Fruit fly (Drosophila melanogaster) whole organism, wandering third instar larva: ENCODE data around the gene NimB5.

Source experiments
- Abd-B ChIP-seq: fragments of >200 bp; optimal IDR thresholded peaks from 2 replicates; lab custom pipeline; 2017; ENCODE audit warnings: missing biosample characterization, missing genetic modification characterization
- CG32264 ChIP-seq: fragments of 200-800 bp; sonication (Bioruptor generic); optimal IDR thresholded peaks from 2 replicates; lab custom pipeline; 2016; ENCODE audit warnings: missing biosample characterization, missing genetic modification characterization
- CG9705 ChIP-seq: fragments of 200-800 bp; sonication (Bioruptor generic); optimal IDR thresholded peaks from 2 replicates; lab custom pipeline; 2018; ENCODE audit warnings: missing biosample characterization, mild to moderate bottlenecking, missing genetic modification characterization
- CrebA ChIP-seq: fragments of 200-800 bp; sonication (Bioruptor generic); optimal IDR thresholded peaks from 2 replicates; lab custom pipeline; 2016; ENCODE audit warnings: missing biosample characterization, mild to moderate bottlenecking, missing genetic modification characterization, borderline replicate concordance
- Dfd ChIP-seq: fragments of >200 bp; optimal IDR thresholded peaks from 2 replicates; lab custom pipeline; 2017; ENCODE audit warnings: missing biosample characterization, missing genetic modification characterization
- GATAd ChIP-seq: sonication (Bioruptor generic); optimal IDR thresholded peaks from 2 replicates; lab custom pipeline; 2016; ENCODE audit warnings: missing biosample characterization, missing genetic modification characterization
- HLH106 ChIP-seq: fragments of 200-800 bp; optimal IDR thresholded peaks from 3 replicates; lab custom pipeline; 2019; ENCODE audit warnings: missing biosample characterization, mild to moderate bottlenecking, missing genetic modification characterization, moderate library complexity
- Hnf4 ChIP-seq: fragments of 200-800 bp; sonication (Bioruptor generic); optimal IDR thresholded peaks from 2 replicates; lab custom pipeline; 2016; ENCODE audit warnings: missing biosample characterization, mild to moderate bottlenecking, missing genetic modification characterization
- Hr83 ChIP-seq: fragments of 200-300 bp; sonication (Bioruptor generic); optimal IDR thresholded peaks from 2 replicates; lab custom pipeline; 2016; ENCODE audit warnings: missing biosample characterization, mild to moderate bottlenecking, missing genetic modification characterization, moderate library complexity; ENCODE audit not compliant: poor library complexity, severe bottlenecking
- Jra ChIP-seq: sonication (Bioruptor generic); optimal IDR thresholded peaks from 2 replicates; lab custom pipeline; 2016; ENCODE audit warnings: missing biosample characterization, missing genetic modification characterization
- Myc ChIP-seq: fragments of >200 bp; optimal IDR thresholded peaks from 2 replicates; lab custom pipeline; 2017
- OdsH ChIP-seq: fragments of 200-800 bp; sonication (Bioruptor generic); optimal IDR thresholded peaks from 2 replicates; lab custom pipeline; 2016; ENCODE audit warnings: missing biosample characterization, mild to moderate bottlenecking, missing genetic modification characterization
- Rel ChIP-seq, 2 experiments: fragments of 200-800 bp; sonication (Bioruptor generic) in 1 of 2; optimal IDR thresholded peaks; 2 replicates in 1 of 2; 3 replicates in 1 of 2; lab custom pipeline; 2016 to 2019; ENCODE audit warnings: mild to moderate bottlenecking in 2 of 2, missing biosample characterization in 2 of 2, missing genetic modification characterization in 2 of 2, moderate library complexity in 1 of 2
- Sp1 ChIP-seq: fragments of 200-800 bp; sonication (Bioruptor generic); optimal IDR thresholded peaks from 3 replicates; lab custom pipeline; 2019; ENCODE audit warnings: missing biosample characterization, mild to moderate bottlenecking, missing genetic modification characterization, moderate library complexity
- Vsx2 ChIP-seq: fragments of 200-300, 225-300 bp; sonication (Bioruptor generic); optimal IDR thresholded peaks from 2 replicates; lab custom pipeline; 2018; ENCODE audit warnings: missing biosample characterization, missing genetic modification characterization; ENCODE audit not compliant: partially characterized antibody
- br ChIP-seq: fragments of 200-800 bp; sonication (Bioruptor generic); optimal IDR thresholded peaks from 2 replicates; lab custom pipeline; 2016; ENCODE audit warnings: missing biosample characterization, missing genetic modification characterization
- brk ChIP-seq: fragments of 200-800 bp; sonication (Bioruptor generic); optimal IDR thresholded peaks from 2 replicates; lab custom pipeline; 2016; ENCODE audit warnings: missing biosample characterization, mild to moderate bottlenecking, missing genetic modification characterization
- dl ChIP-seq, 2 experiments: fragments of 175-275, 200-275 bp in 1 of 2; fragments of 200-275 bp in 1 of 2; sonication (Bioruptor generic); optimal IDR thresholded peaks; lab custom pipeline; 2018; ENCODE audit warnings: mild to moderate bottlenecking in 2 of 2, missing biosample characterization in 2 of 2, missing genetic modification characterization in 2 of 2, moderate library complexity in 2 of 2; ENCODE audit not compliant: partially characterized antibody in 2 of 2, insufficient read depth in 1 of 2
- dmrt93B ChIP-seq: fragments of 200-800 bp; sonication (Bioruptor generic); optimal IDR thresholded peaks from 2 replicates; lab custom pipeline; 2018; ENCODE audit warnings: missing biosample characterization, mild to moderate bottlenecking, missing genetic modification characterization
- dsf ChIP-seq: sonication (Bioruptor generic); optimal IDR thresholded peaks from 2 replicates; lab custom pipeline; 2016; ENCODE audit warnings: missing biosample characterization, missing genetic modification characterization, borderline replicate concordance
- ey ChIP-seq: fragments of 200-800 bp; sonication (Bioruptor generic); optimal IDR thresholded peaks from 2 replicates; lab custom pipeline; 2016; ENCODE audit warnings: missing biosample characterization, missing genetic modification characterization
- foxo ChIP-seq, 2 experiments: fragments of 200-800 bp; sonication (Bioruptor generic); optimal IDR thresholded peaks; 2 replicates in 1 of 2; 3 replicates in 1 of 2; lab custom pipeline; 2016 to 2017; ENCODE audit warnings: missing biosample characterization in 2 of 2, missing genetic modification characterization in 2 of 2
- fru ChIP-seq: fragments of 200-800 bp; sonication (Bioruptor generic); optimal IDR thresholded peaks from 3 replicates; lab custom pipeline; 2016; ENCODE audit warnings: missing biosample characterization, mild to moderate bottlenecking, missing genetic modification characterization
- h ChIP-seq: fragments of 200-800 bp; sonication (Bioruptor generic); optimal IDR thresholded peaks from 3 replicates; lab custom pipeline; 2016; ENCODE audit warnings: missing biosample characterization, mild to moderate bottlenecking, missing genetic modification characterization
- jim ChIP-seq: fragments of 175-275, 200-325 bp; sonication (Bioruptor generic); optimal IDR thresholded peaks from 2 replicates; lab custom pipeline; 2016; ENCODE audit warnings: missing biosample characterization, mild to moderate bottlenecking, missing genetic modification characterization
- lola ChIP-seq: fragments of >200 bp; optimal IDR thresholded peaks from 2 replicates; lab custom pipeline; 2017; ENCODE audit warnings: missing biosample characterization, missing genetic modification characterization
- pan ChIP-seq: fragments of >200 bp; optimal IDR thresholded peaks from 2 replicates; lab custom pipeline; 2017
- psq ChIP-seq: fragments of 200-800 bp; sonication (Bioruptor generic); optimal IDR thresholded peaks from 3 replicates; lab custom pipeline; 2017; ENCODE audit warnings: missing biosample characterization, mild to moderate bottlenecking, missing genetic modification characterization, moderate library complexity
- rgr ChIP-seq: fragments of 200-800 bp; sonication (Bioruptor generic); optimal IDR thresholded peaks from 3 replicates; lab custom pipeline; 2016; ENCODE audit warnings: missing biosample characterization, mild to moderate bottlenecking, missing genetic modification characterization
- sage ChIP-seq: fragments of 200-800 bp; sonication (Bioruptor generic); optimal IDR thresholded peaks from 2 replicates; lab custom pipeline; 2016; ENCODE audit warnings: missing biosample characterization, mild to moderate bottlenecking, missing genetic modification characterization
- sv ChIP-seq: fragments of 200-800 bp; sonication (Bioruptor generic); optimal IDR thresholded peaks from 3 replicates; lab custom pipeline; 2016; ENCODE audit warnings: missing biosample characterization, missing genetic modification characterization
- tai ChIP-seq: sonication (Bioruptor generic); optimal IDR thresholded peaks from 2 replicates; lab custom pipeline; 2016; ENCODE audit warnings: missing biosample characterization, missing genetic modification characterization
- usp ChIP-seq: fragments of >200 bp; optimal IDR thresholded peaks from 2 replicates; lab custom pipeline; 2017; ENCODE audit warnings: missing biosample characterization, missing genetic modification characterization
- woc ChIP-seq: sonication (Bioruptor generic); optimal IDR thresholded peaks from 2 replicates; lab custom pipeline; 2016; ENCODE audit warnings: missing biosample characterization, mild to moderate bottlenecking, missing genetic modification characterization

Gene NimB5

dm6 chr2L:14020875-14021643 lies 51.1 kb downstream of the NimB5 start:
- TF ChIP-seq usp (GFP tag; lab: Kevin White, UChicago), result no peak
- no peak for TF ChIP-seq dsf (GFP tag; lab: Kevin White, UChicago)
- no peak for TF ChIP-seq Myc (lab: Kevin White, UChicago)
- peak; percentile 58 for TF ChIP-seq Hnf4
- peak; percentile 18 for TF ChIP-seq psq (GFP tag; lab: Kevin White, UChicago)
- TF ChIP-seq dl (GFP tag; optimal IDR thresholded peaks at IDR 0.05; lab: Kevin White, UChicago; ENCODE audit: insufficient read depth in 1 of 2, partially characterized antibody in 2 of 2), result no peak
- peak; percentile 28 for TF ChIP-seq Dfd
- TF ChIP-seq CG32264 (GFP tag; lab: Kevin White, UChicago), result no peak
- TF ChIP-seq pan, result peak; percentile 23
- peak; percentile 24 for TF ChIP-seq ey (GFP tag; lab: Kevin White, UChicago)
- TF ChIP-seq brk, result peak; percentile 31
- peak; percentile 35 for TF ChIP-seq Hr83 (GFP tag; lab: Kevin White, UChicago)
- peak; percentile 9 for TF ChIP-seq OdsH (GFP tag; lab: Kevin White, UChicago)
- TF ChIP-seq HLH106 (tag; lab: Kevin White, UChicago), result peak; percentile 49
- TF ChIP-seq lola (GFP tag; lab: Kevin White, UChicago), result no peak
- TF ChIP-seq jim (GFP tag; lab: Kevin White, UChicago), result no peak
- peak; percentile 71 for TF ChIP-seq h (GFP tag; lab: Kevin White, UChicago)
- no peak for TF ChIP-seq CrebA (GFP tag; lab: Kevin White, UChicago)
- TF ChIP-seq Rel (GFP tag; optimal IDR thresholded peaks at IDR 0.05; lab: Kevin White, UChicago), result no peak
- TF ChIP-seq Rel (tag; optimal IDR thresholded peaks at IDR 0.05; lab: Kevin White, UChicago), result no peak
- TF ChIP-seq rgr (GFP tag; lab: Kevin White, UChicago), result peak; percentile 65
- TF ChIP-seq br (GFP tag; lab: Kevin White, UChicago), result peak; percentile 44
- peak; percentile 46 for TF ChIP-seq Sp1
- TF ChIP-seq woc (GFP tag; lab: Kevin White, UChicago), result peak; percentile 75
- TF ChIP-seq foxo (GFP tag; optimal IDR thresholded peaks at IDR 0.05; lab: Kevin White, UChicago), result peak; percentile 2 to 71
- peak; percentile 15 for TF ChIP-seq tai
- TF ChIP-seq dmrt93B (GFP tag; lab: Kevin White, UChicago), result no peak
- TF ChIP-seq fru (GFP tag; lab: Kevin White, UChicago), result peak; percentile 66
- TF ChIP-seq sv (GFP tag; lab: Kevin White, UChicago), result peak; percentile 28
- no peak for TF ChIP-seq CG9705 (GFP tag; lab: Kevin White, UChicago)
- TF ChIP-seq sage (GFP tag; lab: Kevin White, UChicago), result peak; percentile 55
- TF ChIP-seq GATAd (GFP tag; lab: Kevin White, UChicago), result no peak

DNA sequence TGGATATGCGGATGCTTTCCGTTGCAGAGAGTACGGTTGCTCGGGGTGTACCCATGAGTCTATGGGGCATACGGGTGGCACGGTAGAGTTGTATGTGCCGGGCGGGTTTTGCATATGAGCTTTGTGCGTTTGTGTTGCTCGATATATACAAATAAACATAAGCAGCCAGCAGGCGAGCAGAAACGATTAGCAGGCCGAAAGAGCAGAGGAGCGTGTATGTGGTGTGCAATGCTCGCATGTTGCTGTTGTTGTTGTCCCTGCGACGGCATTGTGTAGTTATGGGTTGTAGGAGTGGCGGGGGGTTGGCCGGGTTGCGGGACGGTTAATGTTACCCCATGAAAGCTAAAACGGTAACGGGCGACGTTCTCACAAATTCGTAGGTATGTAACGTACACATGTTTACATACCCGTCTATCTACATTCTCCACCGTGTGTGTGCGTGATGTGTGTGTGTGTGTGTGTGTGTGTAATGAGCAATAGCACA lies 51.7 kb downstream of the NimB5 start:
- TF ChIP-seq br (GFP tag; lab: Kevin White, UChicago), result no peak
- peak; percentile 5 for TF ChIP-seq Vsx2
- TF ChIP-seq Jra (GFP tag; lab: Kevin White, UChicago), result no peak
- no peak for TF ChIP-seq brk
- TF ChIP-seq dl (GFP tag; optimal IDR thresholded peaks at IDR 0.05; lab: Kevin White, UChicago; ENCODE audit: insufficient read depth in 1 of 2, partially characterized antibody in 2 of 2), result peak in 1 of 2 experiments; percentile 16
- TF ChIP-seq psq (GFP tag; lab: Kevin White, UChicago), result no peak
- TF ChIP-seq Abd-B (GFP tag; lab: Kevin White, UChicago), result no peak
- TF ChIP-seq rgr (GFP tag; lab: Kevin White, UChicago), result no peak
- TF ChIP-seq foxo (GFP tag; optimal IDR thresholded peaks at IDR 0.05; lab: Kevin White, UChicago), result no peak
- TF ChIP-seq Hr83 (GFP tag; lab: Kevin White, UChicago), result no peak
